Worm (Caenorhabditis elegans): ENCODE data around the gene cyn-7.

ce11 chrV:15147776-15148175 is 39.4 kb downstream of the cyn-7 start, which contains the start of gene T09F5.20:
- TF ChIP-seq unc-98 (GFP tag; IDR thresholded peaks at IDR 0.05): no peak
- no peak for TF ChIP-seq elt-2 (tag; optimal IDR thresholded peaks at IDR 0.05)
- TF ChIP-seq lin-13 (GFP tag; optimal IDR thresholded peaks at IDR 0.05): no peak
- TF ChIP-seq nhr-237 (tag; optimal IDR thresholded peaks at IDR 0.05): no peak
